Worm (Caenorhabditis elegans) whole organism, L4 larva: ENCODE results near the gene srx-76.

Source experiments
- R02D3.7 ChIP-seq: fragments of 150-350 bp; sonication (generic microtip); optimal IDR thresholded peaks from 3 replicates; lab custom pipeline; 2014; ENCODE audit warnings: missing biosample characterization, missing genetic modification characterization
- aha-1 ChIP-seq: fragments of 150-350 bp; peaks from one replicate; lab custom pipeline; 2014; ENCODE audit warnings: missing biosample characterization, missing genetic modification characterization
- arid-1 ChIP-seq: fragments of 200-800 bp; sonication (Bioruptor generic); conservative IDR thresholded peaks from 2 replicates; pipeline ENCODE4 v1.3.6; 2022; ENCODE audit warnings: missing genetic modification reagents, missing genetic modification characterization, missing compliant biosample characterization
- daf-16 ChIP-seq, 3 experiments: sonication (generic microtip); optimal IDR thresholded peaks; 2 replicates each; lab custom pipeline; 2016 to 2017; ENCODE audit warnings: missing genetic modification characterization in 3 of 3, missing genetic modification reagents in 3 of 3, mild to moderate bottlenecking in 2 of 3, missing compliant biosample characterization in 2 of 3, missing biosample characterization in 1 of 3, moderate library complexity in 1 of 3
- dmd-6 ChIP-seq: fragments of 200-800 bp; sonication (Bioruptor generic); IDR thresholded peaks from 2 replicates; pipeline ENCODE4 v1.3.6; 2022; ENCODE audit warnings: missing genetic modification reagents, missing genetic modification characterization, missing compliant biosample characterization
- dmd-8 ChIP-seq: fragments of 200-800 bp; sonication (Bioruptor generic); IDR thresholded peaks from 2 replicates; pipeline ENCODE4 v1.3.6; 2022; ENCODE audit warnings: missing genetic modification characterization, missing compliant biosample characterization
- dpl-1 ChIP-seq: fragments of 150-350 bp; optimal IDR thresholded peaks from 2 replicates; lab custom pipeline; 2014; ENCODE audit warnings: missing biosample characterization, missing genetic modification reagents, missing genetic modification characterization
- dve-1 ChIP-seq: sonication (generic microtip); optimal IDR thresholded peaks from 2 replicates; lab custom pipeline; 2017; ENCODE audit warnings: antibody characterized with exemption, mild to moderate bottlenecking, missing genetic modification characterization, missing compliant biosample characterization; ENCODE audit not compliant: insufficient read depth
- egl-27 ChIP-seq: sonication (generic microtip); optimal IDR thresholded peaks from 3 replicates; lab custom pipeline; 2017; ENCODE audit warnings: missing biosample characterization, missing genetic modification reagents, missing genetic modification characterization
- hlh-11 ChIP-seq: fragments of 200-800 bp; sonication (Bioruptor generic); optimal IDR thresholded peaks from 2 replicates; lab custom pipeline; 2018; ENCODE audit warnings: mild to moderate bottlenecking, missing genetic modification characterization, missing compliant biosample characterization
- hlh-30 ChIP-seq: sonication (generic microtip); optimal IDR thresholded peaks from 2 replicates; lab custom pipeline; 2017; ENCODE audit warnings: antibody characterized with exemption, mild to moderate bottlenecking, missing genetic modification characterization, missing compliant biosample characterization; ENCODE audit not compliant: insufficient read depth
- lin-1 ChIP-seq: fragments of 200-800 bp; sonication (Bioruptor generic); IDR thresholded peaks from 2 replicates; pipeline ENCODE4 v1.3.6; 2022; ENCODE audit warnings: missing genetic modification reagents, missing genetic modification characterization, missing compliant biosample characterization
- lin-38 ChIP-seq: fragments of 200-800 bp; sonication (Bioruptor generic); IDR thresholded peaks from 2 replicates; pipeline ENCODE4 v1.3.6; 2022; ENCODE audit warnings: missing genetic modification reagents, missing genetic modification characterization, missing compliant biosample characterization
- madf-5 ChIP-seq, 2 experiments: fragments of 200-800 bp; sonication (Bioruptor generic); IDR thresholded peaks; 2 replicates each; pipeline ENCODE4 v1.3.6; 2022; ENCODE audit warnings: missing compliant biosample characterization in 2 of 2, missing genetic modification characterization in 2 of 2
- madf-9 ChIP-seq: fragments of 200-800 bp; sonication (Bioruptor generic); conservative IDR thresholded peaks from 2 replicates; pipeline ENCODE4 v1.3.6; 2022; ENCODE audit warnings: missing genetic modification reagents, missing genetic modification characterization, missing compliant biosample characterization
- mep-1 ChIP-seq: fragments of 150-350 bp; sonication (generic microtip); optimal IDR thresholded peaks from 3 replicates; lab custom pipeline; 2014; ENCODE audit warnings: missing biosample characterization, missing genetic modification characterization
- nhr-28 ChIP-seq: fragments of 150-350 bp; optimal IDR thresholded peaks from 2 replicates; lab custom pipeline; 2014; ENCODE audit warnings: missing biosample characterization, missing genetic modification characterization
- nhr-48 ChIP-seq: sonication (generic microtip); optimal IDR thresholded peaks from 2 replicates; lab custom pipeline; 2016; ENCODE audit warnings: mild to moderate bottlenecking, missing genetic modification characterization, missing compliant biosample characterization
- nhr-77 ChIP-seq: fragments of 150-350 bp; optimal IDR thresholded peaks from 2 replicates; lab custom pipeline; 2014; ENCODE audit warnings: missing biosample characterization, missing genetic modification characterization
- pha-4 ChIP-seq, 2 experiments: fragments of 150-350 bp in 1 of 2; fragments of 200-800 bp in 1 of 2; sonication (Bioruptor generic) in 1 of 2; IDR thresholded peaks in 1 of 2; optimal IDR thresholded peaks in 1 of 2; 2 replicates each; pipeline versions ENCODE4 v1.3.6 to Lab custom; 2014 to 2022; ENCODE audit warnings: missing genetic modification characterization in 2 of 2, missing genetic modification reagents in 2 of 2, missing biosample characterization in 1 of 2, missing compliant biosample characterization in 1 of 2
- php-3 ChIP-seq: fragments of 200-800 bp; sonication (Bioruptor generic); IDR thresholded peaks from 2 replicates; pipeline ENCODE4 v1.3.6; 2022; ENCODE audit warnings: missing genetic modification reagents, missing genetic modification characterization, missing compliant biosample characterization
- pqm-1 ChIP-seq: sonication (generic microtip); optimal IDR thresholded peaks from 2 replicates; lab custom pipeline; 2017; ENCODE audit warnings: missing biosample characterization, missing genetic modification characterization
- sdz-12 ChIP-seq: fragments of 200-800 bp; sonication (Bioruptor generic); optimal IDR thresholded peaks from 2 replicates; lab custom pipeline; 2018; ENCODE audit warnings: mild to moderate bottlenecking, missing genetic modification characterization, missing compliant biosample characterization
- skn-1 ChIP-seq: fragments of 150-350 bp; optimal IDR thresholded peaks from 2 replicates; lab custom pipeline; 2014; ENCODE audit warnings: missing biosample characterization, missing genetic modification characterization
- snpc-4 ChIP-seq: fragments of 150-350 bp; optimal IDR thresholded peaks from 2 replicates; lab custom pipeline; 2014; ENCODE audit warnings: missing biosample characterization, missing genetic modification characterization
- spr-3 ChIP-seq: fragments of 200-800 bp; sonication (Bioruptor generic); optimal IDR thresholded peaks from 2 replicates; lab custom pipeline; 2018; ENCODE audit warnings: mild to moderate bottlenecking, missing genetic modification characterization, missing compliant biosample characterization
- tra-1 ChIP-seq: fragments of 200-800 bp; sonication (Bioruptor generic); IDR thresholded peaks from 2 replicates; pipeline ENCODE4 v1.3.6; 2022; ENCODE audit warnings: missing genetic modification reagents, missing genetic modification characterization, missing compliant biosample characterization
- unc-62 ChIP-seq, 3 experiments: fragments of 150-350 bp in 1 of 3; sonication (generic microtip); optimal IDR thresholded peaks in 2 of 3; peaks in 1 of 3; 1 replicate in 1 of 3; 2 replicates in 2 of 3; lab custom pipeline; 2014 to 2017; ENCODE audit warnings: missing biosample characterization in 3 of 3, missing genetic modification characterization in 3 of 3, missing genetic modification reagents in 3 of 3, missing genotype in 1 of 3
- zfp-2 ChIP-seq: sonication (generic microtip); optimal IDR thresholded peaks from 2 replicates; lab custom pipeline; 2016; ENCODE audit warnings: mild to moderate bottlenecking, missing genetic modification characterization, missing compliant biosample characterization
- zfp-3 ChIP-seq: fragments of 200-800 bp; sonication (Bioruptor generic); conservative IDR thresholded peaks from 2 replicates; pipeline ENCODE4 v1.3.6; 2022; ENCODE audit warnings: missing genetic modification reagents, missing genetic modification characterization, missing compliant biosample characterization

The srx-76 gene

DNA sequence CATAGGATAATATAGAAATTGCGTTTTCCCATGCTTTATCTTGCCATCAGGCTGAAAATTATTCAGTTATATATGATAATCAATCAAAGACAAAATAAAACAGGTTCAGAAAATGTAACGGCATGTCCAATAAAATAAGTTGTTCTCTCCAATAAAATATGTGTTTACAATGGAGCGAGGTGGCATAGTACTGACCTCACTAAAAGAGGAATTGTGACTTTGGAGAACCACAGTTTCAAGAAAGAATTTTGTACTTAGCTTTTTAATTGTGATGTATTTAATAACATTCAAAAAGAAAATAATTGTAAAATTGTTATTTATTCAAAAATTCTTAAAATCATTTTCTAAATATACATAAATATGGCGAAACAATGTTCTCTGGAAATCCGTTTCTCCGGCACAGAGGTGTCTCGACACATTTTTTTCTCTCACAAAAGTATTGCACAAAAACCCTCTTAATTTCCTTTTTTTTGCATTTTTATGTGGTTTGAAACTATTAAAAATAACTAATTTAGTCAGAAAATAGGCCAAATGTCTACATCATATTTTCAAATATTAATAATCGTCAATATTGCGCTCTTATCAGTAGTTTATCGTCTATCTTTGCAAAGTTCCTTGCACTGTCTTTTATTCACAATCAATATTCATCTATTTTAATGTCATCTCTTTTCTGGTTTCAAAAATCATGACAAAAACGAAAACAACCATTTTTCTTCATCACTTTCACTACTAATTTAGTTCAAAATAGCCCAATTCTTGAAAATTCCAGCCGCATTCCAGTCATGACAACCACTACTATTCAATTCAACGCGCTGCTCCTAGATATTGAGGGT, 41.8 kb downstream of the srx-76 start, which contains the start of the genes aman-2 and F58H1.3 (continued):
- TF ChIP-seq mep-1 (tag; lab: Kevin White, UChicago), result peak; percentile 74
- no peak for TF ChIP-seq tra-1 (GFP tag; lab: Robert Waterston, UW)
- TF ChIP-seq R02D3.7 (tag; lab: Kevin White, UChicago), result no peak
- TF ChIP-seq dpl-1 (GFP tag; lab: Kevin White, UChicago), result peak; percentile 27
- TF ChIP-seq dmd-8 (GFP tag; lab: Robert Waterston, UW), result no peak

DNA sequence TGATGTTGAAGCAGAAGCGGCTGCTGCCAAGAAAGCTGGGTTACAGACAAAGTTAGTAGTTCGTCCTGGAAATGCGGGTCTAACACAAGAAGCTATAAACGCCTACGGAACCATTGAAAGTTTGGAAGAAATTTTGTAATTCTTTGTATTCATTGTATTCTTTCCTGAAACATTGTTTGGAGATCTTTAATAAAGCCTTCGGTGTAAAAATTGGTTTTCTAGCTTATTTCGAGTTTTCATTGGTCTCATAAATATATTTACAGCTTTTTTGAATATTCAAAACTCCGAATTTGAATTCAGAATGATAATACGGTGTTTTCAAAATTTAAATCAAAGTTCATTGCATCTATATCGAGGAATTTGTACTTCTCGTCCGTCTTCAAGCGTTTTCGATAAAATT, 43.2 kb downstream of the srx-76 start, which contains the start of gene F58H1.8:
TSS of gene F58H1.8 (plus strand) at position 301 of the 400 bp plus-strand sequence.
- TF ChIP-seq madf-9 (GFP tag; lab: Robert Waterston, UW) (no peak), pha-4 (GFP tag; IDR thresholded peaks at IDR 0.05; lab: Robert Waterston, UW) (no peak), pha-4 (tag; optimal IDR thresholded peaks at IDR 0.05; lab: Kevin White, UChicago) (no peak)
- TF ChIP-seq, all 104 proteins: peak for 0

DNA sequence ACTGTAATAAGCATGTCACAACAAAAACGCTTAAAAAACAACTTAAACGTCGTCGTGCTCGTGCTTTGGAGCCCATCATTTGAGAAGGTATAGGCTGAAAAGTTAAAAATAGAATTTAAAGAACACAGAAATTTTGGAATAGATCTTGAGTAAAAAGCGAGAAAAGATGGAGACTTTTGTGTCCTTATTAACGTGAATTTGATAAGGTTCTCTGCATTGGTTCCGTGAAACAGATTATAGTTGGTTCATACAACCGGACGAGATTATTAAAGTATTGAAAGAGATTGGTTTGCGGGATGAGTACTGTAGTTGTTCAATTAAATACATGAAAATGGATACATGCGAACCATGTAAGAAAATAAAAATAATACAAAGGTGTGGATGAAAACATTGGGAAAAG, 46.1 kb downstream of the srx-76 start, which contains the start of gene gpla-1:
TSS of gene gpla-1 (minus strand) at position 101 of the 400 bp plus-strand sequence.
- no peak for TF ChIP-seq zfp-2 (tag; lab: Kevin White, UChicago)
- TF ChIP-seq zfp-3 (GFP tag; lab: Robert Waterston, UW), result no peak
- TF ChIP-seq hlh-11 (tag; lab: Kevin White, UChicago), result no peak
- TF ChIP-seq sdz-12 (GFP tag; lab: Kevin White, UChicago), result no peak
- no peak for TF ChIP-seq php-3
- TF ChIP-seq snpc-4 (tag; lab: Kevin White, UChicago), result no peak
- no peak for TF ChIP-seq hlh-30
- no peak for TF ChIP-seq mep-1 (tag; lab: Kevin White, UChicago)

DNA sequence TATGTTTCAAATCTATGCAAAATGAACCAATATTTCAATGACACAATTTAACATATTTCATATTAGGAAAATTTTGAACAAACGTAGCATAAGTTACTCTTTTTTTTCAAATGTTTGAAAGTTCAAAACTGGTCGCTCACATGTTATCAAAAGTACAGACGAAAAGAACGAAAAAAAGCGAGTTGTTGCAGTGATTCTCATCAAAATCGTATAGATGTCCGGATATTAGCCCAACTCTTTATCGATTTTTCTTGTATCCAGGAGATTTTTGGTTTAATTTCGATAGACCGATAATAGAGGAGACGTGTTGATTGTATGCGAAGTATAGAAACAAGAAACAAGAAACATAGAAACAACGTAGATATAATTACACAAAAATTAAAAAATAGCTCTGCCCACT, 48.7 kb downstream of the srx-76 start:
- TF ChIP-seq mep-1 (tag; lab: Kevin White, UChicago), result no peak
- TF ChIP-seq skn-1, result no peak
- TF ChIP-seq lin-38 (GFP tag; lab: Robert Waterston, UW), result no peak
- peak in 1 of 2 experiments; percentile 74 for TF ChIP-seq unc-62 (GFP tag; optimal IDR thresholded peaks at IDR 0.05 in 1 of 2; lab: Kevin White, UChicago)
- TF ChIP-seq unc-62 (tag; optimal IDR thresholded peaks at IDR 0.05; lab: Kevin White, UChicago), result no peak
- TF ChIP-seq zfp-2 (tag; lab: Kevin White, UChicago), result no peak
- TF ChIP-seq, all 104 proteins: peak for 1

DNA sequence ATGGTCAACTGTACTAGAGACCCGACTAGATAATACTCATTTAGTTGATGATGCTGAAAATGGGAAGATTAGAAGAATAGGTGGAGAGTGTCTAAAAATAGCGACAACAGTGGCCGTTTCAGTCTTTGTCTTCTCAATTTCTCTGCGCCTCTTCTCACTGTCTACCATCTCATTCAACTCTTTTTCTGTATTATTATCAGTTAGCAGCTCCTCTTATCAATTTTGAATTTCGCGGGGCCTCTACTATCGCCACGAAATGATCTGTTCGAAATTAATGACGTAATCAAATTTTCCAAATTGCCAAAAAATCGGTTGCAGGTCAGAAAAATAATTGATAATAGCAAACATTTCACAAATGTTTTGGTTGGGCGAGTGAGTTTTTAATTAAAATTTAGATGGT, 50.1 kb downstream of the srx-76 start:
- no peak for TF ChIP-seq spr-3 (GFP tag; lab: Kevin White, UChicago)
- peak; percentile 61 for TF ChIP-seq aha-1 (tag; lab: Kevin White, UChicago)
- TF ChIP-seq daf-16 (GFP tag; optimal IDR thresholded peaks at IDR 0.05; lab: Kevin White, UChicago), result no peak
- TF ChIP-seq daf-16 (tag; optimal IDR thresholded peaks at IDR 0.05; lab: Kevin White, UChicago), result peak; percentile 74
- TF ChIP-seq dve-1, result peak; percentile 81
- TF ChIP-seq php-3, result peak; percentile 87
- peak; percentile 7 for TF ChIP-seq dpl-1 (GFP tag; lab: Kevin White, UChicago)
- peak; percentile 80 for TF ChIP-seq dmd-6 (GFP tag; lab: Robert Waterston, UW)
- TF ChIP-seq lin-1 (GFP tag; lab: Robert Waterston, UW), result peak; percentile 61; the same call in 1 of the 2 replicates
- peak; percentile 72 for TF ChIP-seq nhr-77 (tag; lab: Kevin White, UChicago)
- TF ChIP-seq pqm-1 (tag; lab: Kevin White, UChicago), result peak; percentile 61
- TF ChIP-seq madf-5 (GFP tag; IDR thresholded peaks at IDR 0.05; lab: Robert Waterston, UW), result no peak
- TF ChIP-seq nhr-48, result peak; percentile 74
- TF ChIP-seq arid-1 (GFP tag; lab: Robert Waterston, UW), result no peak
- TF ChIP-seq nhr-28 (tag; lab: Kevin White, UChicago), result peak; percentile 66
- no peak for TF ChIP-seq egl-27 (tag; lab: Kevin White, UChicago)
- TF ChIP-seq hlh-11 (tag; lab: Kevin White, UChicago), result peak; percentile 88
